Fruit fly (Drosophila melanogaster) whole organism, embryonic: Measurements from ENCODE around the gene CG2889.

Experiments used
- Ada2b ChIP-seq: fragments of 200-800 bp; sonication (Bioruptor generic); IDR thresholded peaks from 2 replicates; pipeline ENCODE4 v1.3.6; 2022; ENCODE audit warnings: missing biosample characterization, missing genetic modification characterization
- Aef1 ChIP-seq: fragments of 200-800 bp; sonication (Bioruptor generic); IDR thresholded peaks from 3 replicates; pipeline ENCODE4 v1.3.6; 2022; ENCODE audit warnings: missing biosample characterization, missing genetic modification characterization
- Atf-2 ChIP-seq: fragments of 200-800 bp; sonication (Bioruptor generic); optimal IDR thresholded peaks from 2 replicates; lab custom pipeline; 2016; ENCODE audit warnings: missing biosample characterization, missing genetic modification characterization
- Atf3 ChIP-seq: fragments of 200-800 bp; sonication (Bioruptor generic); optimal IDR thresholded peaks from 3 replicates; lab custom pipeline; 2016; ENCODE audit warnings: missing biosample characterization, missing genetic modification characterization
- B-H2 ChIP-seq: fragments of 200-800 bp; sonication (Bioruptor generic); optimal IDR thresholded peaks from 2 replicates; lab custom pipeline; 2018; ENCODE audit warnings: missing biosample characterization, mild to moderate bottlenecking, missing genetic modification characterization
- CG10267 ChIP-seq: fragments of 200-800 bp; sonication (Bioruptor generic); optimal IDR thresholded peaks from 2 replicates; lab custom pipeline; 2018; ENCODE audit warnings: missing biosample characterization, mild to moderate bottlenecking, missing genetic modification characterization, moderate library complexity
- CG11696 ChIP-seq: fragments of 200-800 bp; sonication (Bioruptor generic); IDR thresholded peaks from 2 replicates; pipeline ENCODE4 v1.3.6; 2022; ENCODE audit warnings: missing biosample characterization, missing genetic modification characterization
- CG11723 ChIP-seq: fragments of 200-800 bp; sonication (Bioruptor generic); optimal IDR thresholded peaks from 2 replicates; lab custom pipeline; 2017; ENCODE audit warnings: missing biosample characterization, mild to moderate bottlenecking, missing genetic modification characterization
- CG12299 ChIP-seq: fragments of 200-800 bp; sonication (Bioruptor generic); optimal IDR thresholded peaks from 2 replicates; lab custom pipeline; 2018; ENCODE audit warnings: missing biosample characterization, mild to moderate bottlenecking, missing genetic modification characterization
- CG12942 ChIP-seq: fragments of 200-800 bp; sonication (Bioruptor generic); optimal IDR thresholded peaks from 3 replicates; lab custom pipeline; 2016; ENCODE audit warnings: missing biosample characterization, missing genetic modification characterization
- CG15073 ChIP-seq: fragments of 200-800 bp; sonication (Bioruptor generic); optimal IDR thresholded peaks from 2 replicates; lab custom pipeline; 2016; ENCODE audit warnings: missing biosample characterization, missing genetic modification characterization
- CG15479 ChIP-seq: fragments of 200-800 bp; sonication (Bioruptor generic); optimal IDR thresholded peaks from 3 replicates; lab custom pipeline; 2019; ENCODE audit warnings: missing biosample characterization, mild to moderate bottlenecking, missing genetic modification characterization, moderate library complexity
- CG18011 ChIP-seq: fragments of 200-800 bp; sonication (Bioruptor generic); optimal IDR thresholded peaks from 2 replicates; lab custom pipeline; 2017; ENCODE audit warnings: missing biosample characterization, missing genetic modification characterization, mild to moderate bottlenecking, moderate library complexity, missing genotype
- CG2129 ChIP-seq: fragments of 200-800 bp; sonication (Bioruptor generic); IDR thresholded peaks from 2 replicates; pipeline ENCODE4 v1.3.6; 2022; ENCODE audit warnings: missing biosample characterization, missing genetic modification characterization; ENCODE audit not compliant: partially characterized antibody
- CG4282 ChIP-seq: fragments of 200-800 bp; sonication (Bioruptor generic); optimal IDR thresholded peaks from 2 replicates; lab custom pipeline; 2016; ENCODE audit warnings: missing biosample characterization, missing genetic modification characterization
- CG43689 ChIP-seq: fragments of 200-800 bp; sonication (Bioruptor generic); IDR thresholded peaks from 2 replicates; pipeline ENCODE4 v1.3.6; 2022; ENCODE audit warnings: missing biosample characterization, missing genetic modification characterization
- CG4404 ChIP-seq: fragments of 200-800 bp; sonication (Bioruptor generic); IDR thresholded peaks from 2 replicates; pipeline ENCODE4 v1.3.6; 2022; ENCODE audit warnings: missing biosample characterization, missing genetic modification characterization
- CG4730 ChIP-seq: fragments of 200-800 bp; sonication (Bioruptor generic); IDR thresholded peaks from 2 replicates; pipeline ENCODE4 v1.3.6; 2022; ENCODE audit warnings: missing biosample characterization, missing genetic modification characterization
- CG6175 ChIP-seq: fragments of 200-800 bp; sonication (Bioruptor generic); IDR thresholded peaks from 3 replicates; pipeline ENCODE4 v1.3.6; 2022; ENCODE audit warnings: missing biosample characterization, missing genetic modification characterization
- CG6683 ChIP-seq: fragments of 200-800 bp; sonication (Bioruptor generic); optimal IDR thresholded peaks from 2 replicates; lab custom pipeline; 2017; ENCODE audit warnings: missing biosample characterization, mild to moderate bottlenecking, missing genetic modification characterization, missing genetic modification reagents
- CG6765 ChIP-seq: fragments of 200-800 bp; sonication (Bioruptor generic); optimal IDR thresholded peaks from 3 replicates; lab custom pipeline; 2017; ENCODE audit warnings: missing biosample characterization, mild to moderate bottlenecking, missing genetic modification characterization
- CG9727 ChIP-seq: fragments of 200-800 bp; sonication (Bioruptor generic); optimal IDR thresholded peaks from 3 replicates; lab custom pipeline; 2017; ENCODE audit warnings: missing biosample characterization, mild to moderate bottlenecking, missing genetic modification characterization
- Dp ChIP-seq: fragments of 200-800 bp; sonication (Bioruptor generic); optimal IDR thresholded peaks from 2 replicates; lab custom pipeline; 2018; ENCODE audit warnings: missing biosample characterization, mild to moderate bottlenecking, missing genetic modification characterization, moderate library complexity
- Drgx ChIP-seq: fragments of 200-800 bp; sonication (Bioruptor generic); IDR thresholded peaks from 2 replicates; pipeline ENCODE4 v1.3.6; 2022; ENCODE audit warnings: missing biosample characterization, missing genetic modification characterization
- Elba2 ChIP-seq: fragments of 200-800 bp; sonication (Bioruptor generic); optimal IDR thresholded peaks from 3 replicates; lab custom pipeline; 2016; ENCODE audit warnings: missing biosample characterization, missing genetic modification characterization
- Hr3 ChIP-seq: fragments of 200-800 bp; sonication (Bioruptor generic); optimal IDR thresholded peaks from 3 replicates; lab custom pipeline; 2016; ENCODE audit warnings: missing biosample characterization, missing genetic modification characterization
- Jarid2 ChIP-seq: fragments of 200-800 bp; sonication (Bioruptor generic); optimal IDR thresholded peaks from 3 replicates; lab custom pipeline; 2017; ENCODE audit warnings: mild to moderate bottlenecking, missing biosample characterization, missing genetic modification reagents, missing genetic modification characterization
- Lpt ChIP-seq: fragments of >200 bp; optimal IDR thresholded peaks from 2 replicates; lab custom pipeline; 2018; ENCODE audit warnings: missing biosample characterization, missing genetic modification characterization
- Oli ChIP-seq: fragments of 200-800 bp; sonication (Bioruptor generic); optimal IDR thresholded peaks from 2 replicates; lab custom pipeline; 2018; ENCODE audit warnings: missing biosample characterization, mild to moderate bottlenecking, missing genetic modification characterization, moderate library complexity
- Side ChIP-seq: fragments of 200-800 bp; sonication (Bioruptor generic); optimal IDR thresholded peaks from 2 replicates; lab custom pipeline; 2016; ENCODE audit warnings: missing biosample characterization, missing genetic modification characterization
- ac ChIP-seq: fragments of 200-800 bp; sonication (Bioruptor generic); optimal IDR thresholded peaks from 3 replicates; lab custom pipeline; 2017; ENCODE audit warnings: missing biosample characterization, mild to moderate bottlenecking, missing genetic modification characterization
- aop ChIP-seq: fragments of 200-800 bp; sonication (Bioruptor generic); IDR thresholded peaks from 2 replicates; pipeline ENCODE4 v1.3.6; 2022; ENCODE audit warnings: missing biosample characterization, missing genetic modification characterization
- ems ChIP-seq: fragments of 200-800 bp; sonication (Bioruptor generic); optimal IDR thresholded peaks from 3 replicates; lab custom pipeline; 2016; ENCODE audit warnings: missing biosample characterization, missing genetic modification characterization
- fu2 ChIP-seq: fragments of 200-800 bp; sonication (Bioruptor generic); optimal IDR thresholded peaks from 2 replicates; lab custom pipeline; 2016; ENCODE audit warnings: missing biosample characterization, missing genetic modification characterization
- gcm2 ChIP-seq: fragments of 200-800 bp; sonication (Bioruptor generic); optimal IDR thresholded peaks from 2 replicates; lab custom pipeline; 2016; ENCODE audit warnings: missing biosample characterization, missing genetic modification characterization
- gsb-n ChIP-seq: fragments of 200-800 bp; sonication (Bioruptor generic); optimal IDR thresholded peaks from 3 replicates; lab custom pipeline; 2018; ENCODE audit warnings: missing biosample characterization, mild to moderate bottlenecking, missing genetic modification characterization
- inv ChIP-seq: fragments of 200-800 bp; sonication (Bioruptor generic); IDR thresholded peaks from 2 replicates; pipeline ENCODE4 v1.3.6; 2022; ENCODE audit warnings: missing biosample characterization, missing genetic modification characterization; ENCODE audit not compliant: partially characterized antibody
- maf-S ChIP-seq: fragments of 200-800 bp; sonication (Bioruptor generic); optimal IDR thresholded peaks from 2 replicates; lab custom pipeline; 2016; ENCODE audit warnings: missing biosample characterization, missing genetic modification characterization
- nau ChIP-seq: fragments of 200-800 bp; sonication (Bioruptor generic); optimal IDR thresholded peaks from 3 replicates; lab custom pipeline; 2017; ENCODE audit warnings: missing biosample characterization, mild to moderate bottlenecking, missing genetic modification characterization, missing genetic modification reagents
- odd ChIP-seq: fragments of 200-800 bp; sonication (Bioruptor generic); optimal IDR thresholded peaks from 2 replicates; lab custom pipeline; 2017; ENCODE audit warnings: missing biosample characterization, mild to moderate bottlenecking, missing genetic modification characterization
- phol ChIP-seq: fragments of 200-800 bp; sonication (Bioruptor generic); optimal IDR thresholded peaks from 3 replicates; lab custom pipeline; 2018; ENCODE audit warnings: missing biosample characterization, mild to moderate bottlenecking, missing genetic modification characterization, moderate library complexity
- prd ChIP-seq, 3 experiments: fragments of >200 bp in 2 of 3; fragments of 200-800 bp in 1 of 3; sonication (Bioruptor generic) in 1 of 3; optimal IDR thresholded peaks in 2 of 3; IDR thresholded peaks in 1 of 3; 2 replicates in 2 of 3; 3 replicates in 1 of 3; pipeline versions ENCODE4 v1.3.6 to Lab custom; 2017 to 2022; ENCODE audit warnings: missing biosample characterization in 1 of 3, missing genetic modification characterization in 1 of 3
- rib ChIP-seq: fragments of 200-800 bp; sonication (Bioruptor generic); IDR thresholded peaks from 2 replicates; pipeline ENCODE4 v1.3.6; 2022; ENCODE audit warnings: missing biosample characterization, missing genetic modification characterization
- sc ChIP-seq, 3 experiments: fragments of >200 bp in 2 of 3; fragments of 200-800 bp in 1 of 3; sonication (Bioruptor generic) in 1 of 3; optimal IDR thresholded peaks; 2 replicates in 2 of 3; 3 replicates in 1 of 3; lab custom pipeline; 2017; ENCODE audit warnings: mild to moderate bottlenecking in 1 of 3, missing biosample characterization in 1 of 3, missing genetic modification characterization in 1 of 3, missing genetic modification reagents in 1 of 3
- sisA ChIP-seq: fragments of 200-800 bp; sonication (Bioruptor generic); IDR thresholded peaks from 2 replicates; pipeline ENCODE4 v1.3.6; 2022; ENCODE audit warnings: missing biosample characterization, missing genetic modification characterization
- sna ChIP-seq: fragments of 200-800 bp; sonication (Bioruptor generic); IDR thresholded peaks from 2 replicates; pipeline ENCODE4 v1.3.6; 2022; ENCODE audit warnings: missing biosample characterization, missing genetic modification characterization; ENCODE audit not compliant: partially characterized antibody
- stwl ChIP-seq: fragments of 200-800 bp; sonication (Bioruptor generic); optimal IDR thresholded peaks from 3 replicates; lab custom pipeline; 2018; ENCODE audit warnings: missing biosample characterization, mild to moderate bottlenecking, missing genetic modification characterization, moderate library complexity
- trh ChIP-seq: fragments of 200-800 bp; sonication (Bioruptor generic); optimal IDR thresholded peaks from 2 replicates; lab custom pipeline; 2016; ENCODE audit warnings: missing biosample characterization, missing genetic modification characterization
- wek ChIP-seq: fragments of 200-800 bp; sonication (Bioruptor generic); optimal IDR thresholded peaks from 3 replicates; lab custom pipeline; 2018; ENCODE audit warnings: missing biosample characterization, mild to moderate bottlenecking, missing genetic modification characterization, moderate library complexity

CG2889 gene

dm6 chrX:10487964-10488605 lies 14.3 kb downstream of the CG2889 start (continued):
- no peak for TF ChIP-seq odd
- TF ChIP-seq Atf-2 (GFP tag; lab: Kevin White, UChicago) = peak; percentile 0
- TF ChIP-seq gcm2 (GFP tag; lab: Kevin White, UChicago) = no peak
- TF ChIP-seq Side (GFP tag; lab: Kevin White, UChicago) = no peak
- no peak for TF ChIP-seq rib (GFP tag; lab: Robert Waterston, UW)
- TF ChIP-seq CG15073 (GFP tag; lab: Kevin White, UChicago) = no peak
- TF ChIP-seq Elba2 = no peak
- no peak for TF ChIP-seq CG11723 (GFP tag; lab: Kevin White, UChicago)
- peak; percentile 40; the same call in 1 of the 3 replicates for TF ChIP-seq Aef1
- TF ChIP-seq CG6175 (GFP tag; lab: Robert Waterston, UW) = no peak
- TF ChIP-seq Lpt (GFP tag; lab: Kevin White, UChicago) = no peak
- TF ChIP-seq B-H2 (GFP tag; lab: Kevin White, UChicago) = no peak
- TF ChIP-seq CG6765 (GFP tag; lab: Kevin White, UChicago) = peak; percentile 13
- no peak for TF ChIP-seq prd (optimal IDR thresholded peaks at IDR 0.05; lab: Kevin White, UChicago)
- no peak for TF ChIP-seq prd (GFP tag; IDR thresholded peaks at IDR 0.05; lab: Robert Waterston, UW)
- TF ChIP-seq sisA (GFP tag; lab: Robert Waterston, UW) = no peak
- no peak for TF ChIP-seq inv (GFP tag; lab: Robert Waterston, UW)
- TF ChIP-seq wek (GFP tag; lab: Kevin White, UChicago) = no peak
- TF ChIP-seq nau (GFP tag; lab: Kevin White, UChicago) = peak; percentile 20
- no peak for TF ChIP-seq phol (tag; lab: Kevin White, UChicago)
- TF ChIP-seq Drgx = no peak
- TF ChIP-seq CG4730 (GFP tag; lab: Robert Waterston, UW) = peak; percentile 12; the same call in 1 of the 2 replicates
- no peak for TF ChIP-seq CG43689 (GFP tag; lab: Robert Waterston, UW)
- TF ChIP-seq gsb-n = no peak
- no peak for TF ChIP-seq Jarid2 (GFP tag; lab: Kevin White, UChicago)
- no peak for TF ChIP-seq sna (GFP tag; lab: Robert Waterston, UW)
- TF ChIP-seq CG4282 (GFP tag; lab: Kevin White, UChicago) = no peak
- TF ChIP-seq ems = peak; percentile 18
- no peak for TF ChIP-seq CG11696
- peak; percentile 17 for TF ChIP-seq maf-S
- no peak for TF ChIP-seq CG18011 (GFP tag; lab: Kevin White, UChicago)
- peak; percentile 4 for TF ChIP-seq CG6683 (GFP tag; lab: Kevin White, UChicago)
- TF ChIP-seq CG15479 = no peak
- peak; percentile 60 for TF ChIP-seq CG9727 (GFP tag; lab: Kevin White, UChicago)
- no peak for TF ChIP-seq CG4404 (GFP tag; lab: Robert Waterston, UW)
- no peak for TF ChIP-seq Ada2b
- TF ChIP-seq CG2129 = no peak
- no peak for TF ChIP-seq trh (GFP tag; lab: Kevin White, UChicago)
- no peak for TF ChIP-seq CG12942 (GFP tag; lab: Kevin White, UChicago)
- TF ChIP-seq stwl (tag; lab: Kevin White, UChicago) = no peak
- TF ChIP-seq CG12299 (tag; lab: Kevin White, UChicago) = no peak
- no peak for TF ChIP-seq Hr3
- TF ChIP-seq Atf3 (GFP tag; lab: Kevin White, UChicago) = no peak
- no peak for TF ChIP-seq CG10267 (tag; lab: Kevin White, UChicago)
- TF ChIP-seq aop (GFP tag; lab: Robert Waterston, UW) = no peak
- TF ChIP-seq fu2 (GFP tag; lab: Kevin White, UChicago) = peak; percentile 13
- TF ChIP-seq ac (GFP tag; lab: Kevin White, UChicago) = no peak
- no peak for TF ChIP-seq sc (optimal IDR thresholded peaks at IDR 0.05; lab: Kevin White, UChicago)
- TF ChIP-seq sc (GFP tag; optimal IDR thresholded peaks at IDR 0.05; lab: Kevin White, UChicago) = no peak
- TF ChIP-seq Oli (tag; lab: Kevin White, UChicago) = peak; percentile 37
- TF ChIP-seq Dp (GFP tag; lab: Kevin White, UChicago) = no peak
